Worm (Caenorhabditis elegans) whole organism, L2 larva: Measurements from ENCODE around the gene srlf-15.

Source experiments
- C34F6.9 ChIP-seq: fragments of 150-350 bp; optimal IDR thresholded peaks from 2 replicates; lab custom pipeline; 2014; ENCODE audit warnings: missing biosample characterization, missing genetic modification characterization
- F13H6.1 ChIP-seq: sonication (generic microtip); optimal IDR thresholded peaks from 2 replicates; lab custom pipeline; 2016; ENCODE audit warnings: missing genetic modification characterization, missing compliant biosample characterization
- R02D3.7 ChIP-seq: fragments of 150-350 bp; optimal IDR thresholded peaks from 2 replicates; lab custom pipeline; 2014; ENCODE audit warnings: missing biosample characterization, missing genetic modification characterization
- Y55F3AM.14 ChIP-seq: fragments of 200-800 bp; sonication (Bioruptor generic); optimal IDR thresholded peaks from 2 replicates; lab custom pipeline; 2018; ENCODE audit warnings: mild to moderate bottlenecking, missing genetic modification characterization, missing compliant biosample characterization
- ZK546.5 ChIP-seq: sonication (generic microtip); optimal IDR thresholded peaks from 2 replicates; lab custom pipeline; 2017; ENCODE audit warnings: missing biosample characterization, missing genetic modification characterization
- alr-1 ChIP-seq: fragments of 150-350 bp; optimal IDR thresholded peaks from 2 replicates; lab custom pipeline; 2014; ENCODE audit warnings: missing biosample characterization, missing genetic modification characterization
- ama-1 ChIP-seq: fragments of 150-350 bp; optimal IDR thresholded peaks from 2 replicates; lab custom pipeline; 2018; ENCODE audit warnings: inconsistent platforms
- ceh-16 ChIP-seq: fragments of 150-350 bp; optimal IDR thresholded peaks from 2 replicates; lab custom pipeline; 2014; ENCODE audit warnings: missing biosample characterization, missing genetic modification characterization
- ceh-82 ChIP-seq: fragments of 150-350 bp; optimal IDR thresholded peaks from 2 replicates; lab custom pipeline; 2014; ENCODE audit warnings: missing biosample characterization, missing genetic modification characterization
- crh-2 ChIP-seq: sonication (generic microtip); optimal IDR thresholded peaks from 2 replicates; lab custom pipeline; 2017; ENCODE audit warnings: missing biosample characterization, missing genetic modification characterization
- egl-27 ChIP-seq: sonication (generic microtip); optimal IDR thresholded peaks from 3 replicates; lab custom pipeline; 2017; ENCODE audit warnings: missing biosample characterization, missing genetic modification reagents, missing genetic modification characterization
- elt-3 ChIP-seq: sonication (generic microtip); optimal IDR thresholded peaks from 2 replicates; lab custom pipeline; 2017; ENCODE audit warnings: missing biosample characterization, missing genetic modification characterization
- fos-1 ChIP-seq: fragments of 150-350 bp; optimal IDR thresholded peaks from 2 replicates; lab custom pipeline; 2014; ENCODE audit warnings: missing biosample characterization, missing genetic modification characterization
- gmeb-1 ChIP-seq: fragments of 150-350 bp; optimal IDR thresholded peaks from 2 replicates; lab custom pipeline; 2014; ENCODE audit warnings: missing biosample characterization, missing genetic modification characterization
- lin-11 ChIP-seq: fragments of 150-350 bp; sonication (generic microtip); optimal IDR thresholded peaks from 2 replicates; lab custom pipeline; 2014; ENCODE audit warnings: missing biosample characterization, missing genetic modification characterization, inconsistent platforms, mixed read lengths
- lin-13 ChIP-seq: fragments of 150-350 bp; optimal IDR thresholded peaks from 2 replicates; lab custom pipeline; 2014; ENCODE audit warnings: missing biosample characterization, missing genetic modification reagents, missing genetic modification characterization
- lin-39 ChIP-seq: fragments of 150-350 bp; optimal IDR thresholded peaks from 2 replicates; lab custom pipeline; 2014; ENCODE audit warnings: missing biosample characterization, missing genetic modification reagents, missing genetic modification characterization
- lsy-2 ChIP-seq, 2 experiments: fragments of 150-350 bp in 1 of 2; sonication (generic microtip) in 1 of 2; optimal IDR thresholded peaks; 2 replicates each; lab custom pipeline; 2014 to 2017; ENCODE audit warnings: missing biosample characterization in 2 of 2, missing genetic modification characterization in 2 of 2
- mbf-1 ChIP-seq: sonication (generic microtip); optimal IDR thresholded peaks from 2 replicates; lab custom pipeline; 2017; ENCODE audit warnings: missing biosample characterization, missing genetic modification characterization
- mdl-1 ChIP-seq, 2 experiments: fragments of 150-350 bp in 1 of 2; sonication (generic microtip) in 1 of 2; optimal IDR thresholded peaks; 2 replicates each; lab custom pipeline; 2017; ENCODE audit warnings: missing biosample characterization in 2 of 2, missing genetic modification characterization in 2 of 2
- nhr-11 ChIP-seq: fragments of 150-350 bp; optimal IDR thresholded peaks from 2 replicates; lab custom pipeline; 2014; ENCODE audit warnings: missing biosample characterization, missing genetic modification characterization
- nhr-12 ChIP-seq: fragments of 150-350 bp; optimal IDR thresholded peaks from 2 replicates; lab custom pipeline; 2014; ENCODE audit warnings: missing biosample characterization, missing genetic modification characterization
- nhr-129 ChIP-seq: fragments of 150-350 bp; optimal IDR thresholded peaks from 2 replicates; lab custom pipeline; 2014; ENCODE audit warnings: missing biosample characterization, missing genetic modification characterization
- nhr-23 ChIP-seq: fragments of 150-350 bp; optimal IDR thresholded peaks from 2 replicates; lab custom pipeline; 2014; ENCODE audit warnings: missing biosample characterization, missing genetic modification reagents, missing genetic modification characterization
- nhr-25 ChIP-seq: fragments of 150-350 bp; sonication (generic microtip); optimal IDR thresholded peaks from 3 replicates; lab custom pipeline; 2014; ENCODE audit warnings: missing biosample characterization, missing genetic modification characterization
- nhr-6 ChIP-seq: fragments of 150-350 bp; optimal IDR thresholded peaks from 2 replicates; lab custom pipeline; 2014; ENCODE audit warnings: missing biosample characterization, missing genetic modification characterization
- peb-1 ChIP-seq: fragments of 150-350 bp; optimal IDR thresholded peaks from 2 replicates; lab custom pipeline; 2014; ENCODE audit warnings: missing biosample characterization, missing genetic modification characterization
- sem-4 ChIP-seq: fragments of 150-350 bp; optimal IDR thresholded peaks from 2 replicates; lab custom pipeline; 2014; ENCODE audit warnings: missing biosample characterization, missing genetic modification reagents, missing genetic modification characterization
- skn-1 ChIP-seq: sonication (generic microtip); optimal IDR thresholded peaks from 2 replicates; lab custom pipeline; 2017; ENCODE audit warnings: missing biosample characterization, missing genetic modification characterization
- sma-3 ChIP-seq: sonication (generic microtip); optimal IDR thresholded peaks from 2 replicates; lab custom pipeline; 2016; ENCODE audit warnings: missing genetic modification reagents, missing genetic modification characterization, missing compliant biosample characterization
- snpc-4 ChIP-seq: fragments of 150-350 bp; optimal IDR thresholded peaks from 2 replicates; lab custom pipeline; 2014; ENCODE audit warnings: missing biosample characterization, missing genetic modification characterization
- unc-55 ChIP-seq: fragments of 150-350 bp; sonication (generic microtip); optimal IDR thresholded peaks from 3 replicates; lab custom pipeline; 2014; ENCODE audit warnings: missing biosample characterization, missing genetic modification reagents, missing genetic modification characterization
- unc-62 ChIP-seq: fragments of 150-350 bp; optimal IDR thresholded peaks from 2 replicates; lab custom pipeline; 2014; ENCODE audit warnings: missing biosample characterization, missing genetic modification reagents, missing genetic modification characterization
- zag-1 ChIP-seq: fragments of 150-350 bp; optimal IDR thresholded peaks from 2 replicates; lab custom pipeline; 2014; ENCODE audit warnings: missing biosample characterization, missing genetic modification characterization
- ztf-1 ChIP-seq: fragments of 200-800 bp; sonication (Bioruptor generic); conservative IDR thresholded peaks from 2 replicates; pipeline ENCODE4 v1.3.6; 2022; ENCODE audit warnings: missing genetic modification characterization, missing compliant biosample characterization

srlf-15 gene

DNA sequence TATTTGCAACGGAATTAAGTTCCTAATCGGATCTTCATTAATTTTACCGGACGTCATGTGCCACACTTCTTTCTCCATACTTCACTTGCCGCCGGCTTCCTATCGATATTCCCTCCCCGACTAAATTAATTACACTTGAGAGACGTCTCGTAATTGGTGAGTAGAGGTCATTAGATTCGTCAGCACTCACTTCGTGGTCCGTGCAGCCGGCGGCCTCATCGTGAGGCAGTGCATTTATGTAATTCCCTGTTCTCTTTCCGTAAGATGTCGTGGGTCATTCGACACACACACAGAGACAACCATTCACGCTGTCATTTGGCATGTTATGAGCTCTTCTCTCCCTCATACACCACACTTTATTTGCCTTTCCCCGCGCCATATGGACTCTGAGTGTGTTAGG, 45.3 kb upstream of the srlf-15 start (continued):
- TF ChIP-seq ama-1: no peak
- TF ChIP-seq R02D3.7 (tag; lab: Kevin White, UChicago): no peak
- TF ChIP-seq ZK546.5 (tag; lab: Kevin White, UChicago): no peak
- peak; percentile 13 for TF ChIP-seq C34F6.9 (tag; lab: Kevin White, UChicago)
- no peak for TF ChIP-seq ceh-82 (tag; lab: Kevin White, UChicago)
- peak; percentile 25 for TF ChIP-seq nhr-129
- no peak for TF ChIP-seq ztf-1
- no peak for TF ChIP-seq skn-1
- TF ChIP-seq nhr-12 (tag; lab: Kevin White, UChicago): no peak

- TF ChIP-seq elt-3 (tag; lab: Kevin White, UChicago) (no peak), ceh-16 (tag; lab: Kevin White, UChicago) (peak; percentile 18), unc-55 (GFP tag; lab: Kevin White, UChicago) (peak; percentile 34)
These were observed 42.2 kb upstream of the srlf-15 start for ce11 chrII:10993607-10994229.

DNA sequence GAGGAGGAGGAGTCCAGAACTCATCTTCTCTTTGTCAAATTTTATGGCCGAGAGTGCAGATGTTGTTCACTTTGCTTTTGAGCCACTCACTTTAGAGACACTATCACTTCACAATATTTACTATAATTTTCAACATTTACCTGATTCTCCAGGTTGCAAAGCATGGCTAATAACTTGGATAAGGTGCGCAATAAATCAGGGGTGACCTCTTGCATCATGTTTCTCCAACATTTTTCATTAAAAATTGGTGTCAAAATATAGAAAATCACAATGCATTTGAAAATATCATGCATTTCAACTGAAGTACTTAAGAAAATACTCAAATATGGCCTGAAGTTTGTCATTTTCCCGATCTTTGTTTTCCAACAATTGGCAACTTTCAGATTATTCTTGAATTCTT, 40.3 kb upstream of the srlf-15 start:
- TF ChIP-seq lsy-2 (tag; optimal IDR thresholded peaks at IDR 0.05; lab: Kevin White, UChicago) (no peak), lin-39 (tag; lab: Kevin White, UChicago) (no peak), fos-1 (tag; lab: Kevin White, UChicago) (no peak), sem-4 (tag; lab: Kevin White, UChicago) (no peak), mbf-1 (tag; lab: Kevin White, UChicago) (no peak), C34F6.9 (tag; lab: Kevin White, UChicago) (no peak), ceh-82 (tag; lab: Kevin White, UChicago) (no peak), ZK546.5 (tag; lab: Kevin White, UChicago) (no peak), ceh-16 (tag; lab: Kevin White, UChicago) (no peak), elt-3 (tag; lab: Kevin White, UChicago) (no peak), lin-11 (no peak), ztf-1 (no peak), alr-1 (tag; lab: Kevin White, UChicago) (no peak), nhr-25 (tag; lab: Kevin White, UChicago) (no peak), nhr-11 (no peak), F13H6.1 (no peak), nhr-129 (no peak), sma-3 (GFP tag; lab: Kevin White, UChicago) (no peak), gmeb-1 (tag; lab: Kevin White, UChicago) (no peak)

DNA sequence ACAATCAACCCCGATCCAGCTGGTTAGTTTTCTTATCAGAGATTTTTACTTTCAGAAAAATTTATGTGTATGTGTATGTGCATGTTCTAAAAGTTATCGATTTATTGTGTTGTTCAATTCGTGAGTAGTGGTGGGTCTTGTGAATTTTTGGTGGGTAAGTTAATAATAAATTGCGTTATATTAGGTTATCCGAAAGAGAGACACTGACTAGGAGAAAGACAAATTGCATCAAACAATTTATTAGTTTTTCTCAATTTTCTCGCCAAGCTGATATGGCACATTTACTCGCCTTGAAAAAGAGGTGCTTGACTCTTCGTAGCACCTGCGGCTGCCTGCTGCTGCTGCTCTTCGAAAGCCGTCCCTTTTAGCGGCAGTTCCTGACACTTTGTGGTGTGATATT, 36.8 kb upstream of the srlf-15 start:
- TF ChIP-seq lsy-2 (tag; optimal IDR thresholded peaks at IDR 0.05; lab: Kevin White, UChicago) (no peak), crh-2 (no peak), snpc-4 (no peak), mdl-1 (tag; optimal IDR thresholded peaks at IDR 0.05; lab: Kevin White, UChicago) (no peak), F13H6.1 (no peak), Y55F3AM.14 (GFP tag; lab: Kevin White, UChicago) (no peak), fos-1 (tag; lab: Kevin White, UChicago) (no peak), zag-1 (tag; lab: Kevin White, UChicago) (no peak), nhr-25 (tag; lab: Kevin White, UChicago) (no peak), egl-27 (no peak), lin-13 (GFP tag; lab: Kevin White, UChicago) (no peak), R02D3.7 (tag; lab: Kevin White, UChicago) (no peak), lin-11 (no peak), unc-62 (GFP tag; lab: Kevin White, UChicago) (no peak), nhr-6 (no peak), nhr-23 (tag; lab: Kevin White, UChicago) (no peak)
- TF ChIP-seq, all 48 proteins: peak for 0

- TF ChIP-seq nhr-129: peak; percentile 6
- no peak for TF ChIP-seq snpc-4
- TF ChIP-seq lin-39 (tag; lab: Kevin White, UChicago): peak; percentile 2
- TF ChIP-seq peb-1 (tag; lab: Kevin White, UChicago): no peak
These were observed 31.5 kb upstream of the srlf-15 start for ce11 chrII:11004381-11004780.
